Worm (Caenorhabditis elegans): Measurements from ENCODE around the gene F19F10.3.

DNA sequence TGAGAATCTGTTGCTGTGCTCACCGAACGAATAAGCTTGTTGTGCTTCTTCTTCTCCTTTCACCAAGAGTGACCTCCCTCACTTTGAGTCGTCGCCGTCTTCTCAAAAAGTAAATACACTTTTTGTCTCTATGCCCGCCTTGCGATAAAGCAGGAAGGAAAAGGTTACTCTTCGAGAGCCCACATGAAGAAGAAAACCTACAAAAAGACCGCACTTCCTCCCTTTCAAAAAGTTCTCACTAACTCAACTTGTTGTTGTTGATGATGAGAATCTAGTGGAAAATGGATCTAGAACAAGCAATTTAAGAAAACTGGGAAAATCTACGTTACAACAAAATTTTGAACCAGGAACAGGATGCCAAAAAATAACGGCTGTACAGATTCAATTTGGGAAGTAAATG lies 38.5 kb downstream of the F19F10.3 start, which contains the start of gene C50E3.6:
- TF ChIP-seq ama-1 (optimal IDR thresholded peaks at IDR 0.05) (no peak), flt-1 (GFP tag; IDR thresholded peaks at IDR 0.05) (no peak), scrt-1 (GFP tag; IDR thresholded peaks at IDR 0.05) (no peak)

All from whole organism, early embryonic.